Fruit fly (Drosophila melanogaster): Measurements from ENCODE around the gene CG14053.

Gene CG14053

dm6 chrX:2149478-2149877, 44.2 kb downstream of the CG14053 start, which contains the start of gene bcn92 (continued):
- TF ChIP-seq ftz-f1 (GFP tag; optimal IDR thresholded peaks at IDR 0.05): peak; percentile 48
- TF ChIP-seq sisA (GFP tag; IDR thresholded peaks at IDR 0.05): peak; percentile 42; the same call in 1 of the 2 replicates
- peak; percentile 48 for TF ChIP-seq sug (tag; optimal IDR thresholded peaks at IDR 0.05)
- no peak for TF ChIP-seq Hand (GFP tag; optimal IDR thresholded peaks at IDR 0.05)
- TF ChIP-seq Med (GFP tag): peak; percentile 92
- no peak for TF ChIP-seq CG6654 (GFP tag; optimal IDR thresholded peaks at IDR 0.05)
- TF ChIP-seq mirr (GFP tag; optimal IDR thresholded peaks at IDR 0.05): no peak
- TF ChIP-seq MBD-R2 (GFP tag; IDR thresholded peaks at IDR 0.05): peak; percentile 91
- peak; percentile 17 for TF ChIP-seq NfI (GFP tag; optimal IDR thresholded peaks at IDR 0.05)
- no peak for TF ChIP-seq ken (GFP tag; IDR thresholded peaks at IDR 0.05)
- peak; percentile 35; the same call in 1 of the 3 replicates for TF ChIP-seq ci (GFP tag; IDR thresholded peaks at IDR 0.05)
- TF ChIP-seq CG6683 (GFP tag; optimal IDR thresholded peaks at IDR 0.05): no peak
- peak; percentile 6 for TF ChIP-seq crc (GFP tag; optimal IDR thresholded peaks at IDR 0.05)
- peak; percentile 57 for TF ChIP-seq grau (tag; optimal IDR thresholded peaks at IDR 0.05)
- TF ChIP-seq HLHmδ (GFP tag; optimal IDR thresholded peaks at IDR 0.05): peak; percentile 4
- no peak for TF ChIP-seq ash1 (GFP tag; optimal IDR thresholded peaks at IDR 0.05)
- peak; percentile 30 for TF ChIP-seq her (GFP tag; optimal IDR thresholded peaks at IDR 0.05)
- 0 out of 2 replicates have a peak, but pooled peaks have one; percentile 11 for TF ChIP-seq CG1024 (GFP tag; IDR thresholded peaks at IDR 0.05)
- TF ChIP-seq Deaf1 (tag; optimal IDR thresholded peaks at IDR 0.05): no peak
- TF ChIP-seq Doc3 (GFP tag; IDR thresholded peaks at IDR 0.05; ENCODE audit: partially characterized antibody): peak; percentile 94
- peak; percentile 32; the same call in 1 of the 2 replicates for TF ChIP-seq Dref (GFP tag; IDR thresholded peaks at IDR 0.05)
- TF ChIP-seq CG13624 (GFP tag; optimal IDR thresholded peaks at IDR 0.05): peak; percentile 58
- TF ChIP-seq Ravus (GFP tag; IDR thresholded peaks at IDR 0.05): no peak
- TF ChIP-seq Bteb2 (GFP tag; optimal IDR thresholded peaks at IDR 0.05): peak; percentile 26
- peak; percentile 48 to 51 for TF ChIP-seq dpn (GFP tag; optimal IDR thresholded peaks at IDR 0.05)
- peak; percentile 92 for TF ChIP-seq zen2 (GFP tag; IDR thresholded peaks at IDR 0.05; ENCODE audit: partially characterized antibody)
- peak; percentile 61 for TF ChIP-seq CG17829 (tag; optimal IDR thresholded peaks at IDR 0.05)
- peak; percentile 39 for TF ChIP-seq Mad (GFP tag; optimal IDR thresholded peaks at IDR 0.05)
- peak; percentile 29 for TF ChIP-seq CHES-1-like (GFP tag; optimal IDR thresholded peaks at IDR 0.05)
- no peak for TF ChIP-seq sim (GFP tag; IDR thresholded peaks at IDR 0.05)
- TF ChIP-seq zfh2 (GFP tag; optimal IDR thresholded peaks at IDR 0.05): peak; percentile 29
- peak; percentile 6 for TF ChIP-seq CG17385 (GFP tag; optimal IDR thresholded peaks at IDR 0.05)
- TF ChIP-seq CG1529 (GFP tag; optimal IDR thresholded peaks at IDR 0.05): no peak
- TF ChIP-seq CG7963 (GFP tag; IDR thresholded peaks at IDR 0.05; ENCODE audit: partially characterized antibody): peak; percentile 82
- TF ChIP-seq Side (GFP tag; optimal IDR thresholded peaks at IDR 0.05): peak; percentile 35
- TF ChIP-seq CG18599 (GFP tag; optimal IDR thresholded peaks at IDR 0.05): peak; percentile 18
- no peak for TF ChIP-seq Awh (GFP tag; IDR thresholded peaks at IDR 0.05)
- TF ChIP-seq CG14441 (GFP tag; IDR thresholded peaks at IDR 0.05): peak; percentile 33; the same call in 1 of the 2 replicates
- peak; percentile 86; the same call in 2 of the 3 replicates for TF ChIP-seq mld (GFP tag; IDR thresholded peaks at IDR 0.05; ENCODE audit: partially characterized antibody)
- peak; percentile 3 for TF ChIP-seq tup (GFP tag; optimal IDR thresholded peaks at IDR 0.05)
- no peak for TF ChIP-seq CTCF (GFP tag; optimal IDR thresholded peaks at IDR 0.05)
- peak; percentile 92 for TF ChIP-seq CG42726 (GFP tag; IDR thresholded peaks at IDR 0.05; ENCODE audit: partially characterized antibody)
- TF ChIP-seq CG14014 (GFP tag; IDR thresholded peaks at IDR 0.05): peak; percentile 60; the same call in 1 of the 2 replicates
- peak; percentile 37 for TF ChIP-seq Fer1 (GFP tag; optimal IDR thresholded peaks at IDR 0.05)
- TF ChIP-seq E2f2 (GFP tag; IDR thresholded peaks at IDR 0.05): peak; percentile 30; the same call in 1 of the 2 replicates
- TF ChIP-seq CG4424 (GFP tag; optimal IDR thresholded peaks at IDR 0.05): peak; percentile 40
- TF ChIP-seq CG1603 (tag; optimal IDR thresholded peaks at IDR 0.05): peak; percentile 65
- 0 out of 3 replicates have a peak, but pooled peaks have one; percentile 39 for TF ChIP-seq CG34422 (GFP tag; IDR thresholded peaks at IDR 0.05)
- TF ChIP-seq lola (GFP tag; optimal IDR thresholded peaks at IDR 0.05): peak in 1 of 3 experiments; percentile 21
- peak; percentile 86 for TF ChIP-seq CG2129 (GFP tag; IDR thresholded peaks at IDR 0.05; ENCODE audit: partially characterized antibody)
